Fruit fly (Drosophila melanogaster): ENCODE measurements around the gene Spn28F.

The Spn28F gene

DNA sequence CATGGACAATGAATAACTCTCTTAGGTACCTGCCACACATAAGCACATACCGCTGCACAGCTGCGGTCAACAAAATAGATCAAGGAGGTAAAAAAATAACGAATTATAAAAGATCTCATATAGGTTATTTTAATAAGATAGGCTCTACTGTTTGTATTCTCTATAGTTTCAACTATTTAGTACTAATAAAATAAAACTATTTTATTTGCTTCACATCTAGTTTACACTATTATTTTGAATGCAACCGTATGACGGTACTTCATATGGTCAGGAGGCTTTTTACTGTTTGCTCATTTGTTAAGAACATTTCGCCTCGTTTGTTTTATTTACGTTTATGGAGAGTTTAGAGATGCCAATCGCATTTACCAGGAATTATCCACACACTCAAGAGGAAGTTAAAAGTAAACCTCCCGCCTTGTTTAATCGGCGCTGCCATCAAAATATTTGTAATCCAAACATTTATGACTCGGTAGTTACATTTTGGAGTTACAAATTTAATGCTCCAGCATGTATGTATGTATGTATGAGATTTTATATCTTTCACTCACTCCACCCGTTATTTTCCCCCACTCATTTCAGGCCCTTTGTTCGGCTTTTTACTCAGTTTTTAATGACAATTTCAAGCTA lies 33.5 kb upstream of the Spn28F start (continued):
- TF ChIP-seq CG17568 (GFP tag; optimal IDR thresholded peaks at IDR 0.05): peak; percentile 58
- no peak for TF ChIP-seq shn (GFP tag; optimal IDR thresholded peaks at IDR 0.05)
- TF ChIP-seq CG2129 (GFP tag; IDR thresholded peaks at IDR 0.05; ENCODE audit: partially characterized antibody): no peak
- peak; percentile 65 for TF ChIP-seq CG2875 (GFP tag; optimal IDR thresholded peaks at IDR 0.05)
- peak; percentile 51 for TF ChIP-seq Asciz (GFP tag; optimal IDR thresholded peaks at IDR 0.05)
- peak; percentile 22; the same call in 1 of the 2 replicates for TF ChIP-seq Rfx (GFP tag; IDR thresholded peaks at IDR 0.05)
- peak; percentile 80 for TF ChIP-seq CG10267 (tag; optimal IDR thresholded peaks at IDR 0.05)
- TF ChIP-seq CG10565 (GFP tag; optimal IDR thresholded peaks at IDR 0.05): no peak
- TF ChIP-seq CG15269 (tag; optimal IDR thresholded peaks at IDR 0.05): peak; percentile 74
- TF ChIP-seq mam (GFP tag; optimal IDR thresholded peaks at IDR 0.05): no peak
- no peak for TF ChIP-seq CG11085 (GFP tag; IDR thresholded peaks at IDR 0.05)
- peak; percentile 38 for TF ChIP-seq NfI (GFP tag; optimal IDR thresholded peaks at IDR 0.05)
- peak; percentile 85 for TF ChIP-seq CG15479 (GFP tag; optimal IDR thresholded peaks at IDR 0.05)
- peak in 1 of 2 experiments; percentile 47 for TF ChIP-seq dpn (GFP tag; optimal IDR thresholded peaks at IDR 0.05)
- peak in 1 of 2 experiments; percentile 17 for TF ChIP-seq Hr78 (GFP tag; optimal IDR thresholded peaks at IDR 0.05)
- peak; percentile 72 for TF ChIP-seq CG11695 (GFP tag; IDR thresholded peaks at IDR 0.05)
- TF ChIP-seq Sox102F (GFP tag; optimal IDR thresholded peaks at IDR 0.05): peak; percentile 76
- TF ChIP-seq CG16815 (GFP tag; optimal IDR thresholded peaks at IDR 0.05): peak; percentile 53
- no peak for TF ChIP-seq Dip2 (GFP tag; IDR thresholded peaks at IDR 0.05)
- TF ChIP-seq Neu2 (GFP tag; optimal IDR thresholded peaks at IDR 0.05; ENCODE audit: borderline replicate concordance): no peak
- TF ChIP-seq Ravus (GFP tag; IDR thresholded peaks at IDR 0.05): no peak
- no peak for TF ChIP-seq CG1832 (GFP tag; optimal IDR thresholded peaks at IDR 0.05)
- TF ChIP-seq Fer3 (tag; optimal IDR thresholded peaks at IDR 0.05): peak; percentile 54
- no peak for TF ChIP-seq D (optimal IDR thresholded peaks at IDR 0.05)
- peak; percentile 61 for TF ChIP-seq D (GFP tag; optimal IDR thresholded peaks at IDR 0.05)
- TF ChIP-seq CG4707 (GFP tag; optimal IDR thresholded peaks at IDR 0.05): peak; percentile 12
- TF ChIP-seq odd (GFP tag; optimal IDR thresholded peaks at IDR 0.05): peak; percentile 58
- peak; percentile 42 for TF ChIP-seq CG6854 (GFP tag; optimal IDR thresholded peaks at IDR 0.05)
- TF ChIP-seq CG10209 (GFP tag; optimal IDR thresholded peaks at IDR 0.05): peak; percentile 64
- peak; percentile 42; the same call in 1 of the 3 replicates for TF ChIP-seq croc (GFP tag; conservative IDR thresholded peaks at IDR 0.05)
- TF ChIP-seq CG14441 (GFP tag; IDR thresholded peaks at IDR 0.05): peak; percentile 15; the same call in 1 of the 2 replicates
- peak; percentile 42 for TF ChIP-seq ATbp (GFP tag; optimal IDR thresholded peaks at IDR 0.05)
- TF ChIP-seq gcm (GFP tag; optimal IDR thresholded peaks at IDR 0.05): peak; percentile 78
- peak; percentile 50 for TF ChIP-seq Hmr (GFP tag; optimal IDR thresholded peaks at IDR 0.05)
- peak; percentile 65 for TF ChIP-seq tio (GFP tag; optimal IDR thresholded peaks at IDR 0.05)
- TF ChIP-seq CG14050 (GFP tag; IDR thresholded peaks at IDR 0.05): peak; percentile 52; the same call in 2 of the 3 replicates
- no peak for TF ChIP-seq lov (optimal IDR thresholded peaks at IDR 0.05)
- TF ChIP-seq lov (GFP tag; IDR thresholded peaks at IDR 0.05): no peak
- TF ChIP-seq CG1233 (GFP tag; optimal IDR thresholded peaks at IDR 0.05): peak; percentile 63
- peak in 1 of 2 experiments; percentile 85 for TF ChIP-seq bsh (GFP tag; optimal IDR thresholded peaks at IDR 0.05)
- TF ChIP-seq gem (tag; optimal IDR thresholded peaks at IDR 0.05): peak; percentile 86
- TF ChIP-seq dmrt11E (tag; optimal IDR thresholded peaks at IDR 0.05): peak; percentile 88
- no peak for TF ChIP-seq Opbp (GFP tag; IDR thresholded peaks at IDR 0.05; ENCODE audit: partially characterized antibody)
- TF ChIP-seq CG9876 (GFP tag; optimal IDR thresholded peaks at IDR 0.05): no peak
- peak; percentile 31 for TF ChIP-seq CG18476 (GFP tag; optimal IDR thresholded peaks at IDR 0.05)
- peak; percentile 94 for TF ChIP-seq sens (GFP tag)
- peak; percentile 33 for TF ChIP-seq ewg (GFP tag; optimal IDR thresholded peaks at IDR 0.05)
- no peak for TF ChIP-seq Dip3 (GFP tag; optimal IDR thresholded peaks at IDR 0.05)
